Worm (Caenorhabditis elegans) whole organism, L2 larva: ENCODE data around the gene clec-29.

Experiments
- F13H6.1 ChIP-seq: sonication (generic microtip); optimal IDR thresholded peaks from 2 replicates; lab custom pipeline; 2016; ENCODE audit warnings: missing genetic modification characterization, missing compliant biosample characterization
- R02D3.7 ChIP-seq: fragments of 150-350 bp; optimal IDR thresholded peaks from 2 replicates; lab custom pipeline; 2014; ENCODE audit warnings: missing biosample characterization, missing genetic modification characterization
- Y55F3AM.14 ChIP-seq: fragments of 200-800 bp; sonication (Bioruptor generic); optimal IDR thresholded peaks from 2 replicates; lab custom pipeline; 2018; ENCODE audit warnings: mild to moderate bottlenecking, missing genetic modification characterization, missing compliant biosample characterization
- aly-2 ChIP-seq: fragments of 150-350 bp; optimal IDR thresholded peaks from 2 replicates; lab custom pipeline; 2014; ENCODE audit warnings: missing biosample characterization, missing genetic modification characterization
- ama-1 ChIP-seq: fragments of 150-350 bp; optimal IDR thresholded peaks from 2 replicates; lab custom pipeline; 2018; ENCODE audit warnings: inconsistent platforms
- blmp-1 ChIP-seq: sonication (generic microtip); optimal IDR thresholded peaks from 2 replicates; lab custom pipeline; 2017; ENCODE audit warnings: missing genetic modification characterization, mild to moderate bottlenecking, missing compliant biosample characterization, antibody characterized with exemption, moderate library complexity; ENCODE audit not compliant: insufficient read depth
- ceh-16 ChIP-seq: fragments of 150-350 bp; optimal IDR thresholded peaks from 2 replicates; lab custom pipeline; 2014; ENCODE audit warnings: missing biosample characterization, missing genetic modification characterization
- ceh-82 ChIP-seq: fragments of 150-350 bp; optimal IDR thresholded peaks from 2 replicates; lab custom pipeline; 2014; ENCODE audit warnings: missing biosample characterization, missing genetic modification characterization
- dmd-4 ChIP-seq: sonication (generic microtip); optimal IDR thresholded peaks from 2 replicates; lab custom pipeline; 2017; ENCODE audit warnings: missing biosample characterization, missing genetic modification characterization
- egl-27 ChIP-seq: sonication (generic microtip); optimal IDR thresholded peaks from 3 replicates; lab custom pipeline; 2017; ENCODE audit warnings: missing biosample characterization, missing genetic modification reagents, missing genetic modification characterization
- elt-1 ChIP-seq: fragments of 150-350 bp; optimal IDR thresholded peaks from 2 replicates; lab custom pipeline; 2014; ENCODE audit warnings: missing biosample characterization, missing genetic modification characterization
- fos-1 ChIP-seq: fragments of 150-350 bp; optimal IDR thresholded peaks from 2 replicates; lab custom pipeline; 2014; ENCODE audit warnings: missing biosample characterization, missing genetic modification characterization
- gmeb-1 ChIP-seq: fragments of 150-350 bp; optimal IDR thresholded peaks from 2 replicates; lab custom pipeline; 2014; ENCODE audit warnings: missing biosample characterization, missing genetic modification characterization
- lin-11 ChIP-seq: fragments of 150-350 bp; sonication (generic microtip); optimal IDR thresholded peaks from 2 replicates; lab custom pipeline; 2014; ENCODE audit warnings: missing biosample characterization, missing genetic modification characterization, inconsistent platforms, mixed read lengths
- lin-13 ChIP-seq: fragments of 150-350 bp; optimal IDR thresholded peaks from 2 replicates; lab custom pipeline; 2014; ENCODE audit warnings: missing biosample characterization, missing genetic modification reagents, missing genetic modification characterization
- lin-39 ChIP-seq: fragments of 150-350 bp; optimal IDR thresholded peaks from 2 replicates; lab custom pipeline; 2014; ENCODE audit warnings: missing biosample characterization, missing genetic modification reagents, missing genetic modification characterization
- lsy-2 ChIP-seq, 2 experiments: fragments of 150-350 bp in 1 of 2; sonication (generic microtip) in 1 of 2; optimal IDR thresholded peaks; 2 replicates each; lab custom pipeline; 2014 to 2017; ENCODE audit warnings: missing biosample characterization in 2 of 2, missing genetic modification characterization in 2 of 2
- mab-5 ChIP-seq: fragments of 150-350 bp; optimal IDR thresholded peaks from 2 replicates; lab custom pipeline; 2014; ENCODE audit warnings: missing biosample characterization, missing genetic modification characterization
- mdl-1 ChIP-seq, 2 experiments: fragments of 150-350 bp in 1 of 2; sonication (generic microtip) in 1 of 2; optimal IDR thresholded peaks; 2 replicates each; lab custom pipeline; 2017; ENCODE audit warnings: missing biosample characterization in 2 of 2, missing genetic modification characterization in 2 of 2
- nhr-10 ChIP-seq: sonication (generic microtip); optimal IDR thresholded peaks from 2 replicates; lab custom pipeline; 2017; ENCODE audit warnings: missing biosample characterization, missing genetic modification characterization
- nhr-12 ChIP-seq: fragments of 150-350 bp; optimal IDR thresholded peaks from 2 replicates; lab custom pipeline; 2014; ENCODE audit warnings: missing biosample characterization, missing genetic modification characterization
- nhr-129 ChIP-seq: fragments of 150-350 bp; optimal IDR thresholded peaks from 2 replicates; lab custom pipeline; 2014; ENCODE audit warnings: missing biosample characterization, missing genetic modification characterization
- nhr-21 ChIP-seq: fragments of 150-350 bp; optimal IDR thresholded peaks from 2 replicates; lab custom pipeline; 2014; ENCODE audit warnings: missing biosample characterization, missing genetic modification characterization
- nhr-77 ChIP-seq: fragments of 150-350 bp; optimal IDR thresholded peaks from 2 replicates; lab custom pipeline; 2014; ENCODE audit warnings: missing biosample characterization, missing genetic modification characterization
- peb-1 ChIP-seq: fragments of 150-350 bp; optimal IDR thresholded peaks from 2 replicates; lab custom pipeline; 2014; ENCODE audit warnings: missing biosample characterization, missing genetic modification characterization
- sem-4 ChIP-seq: fragments of 150-350 bp; optimal IDR thresholded peaks from 2 replicates; lab custom pipeline; 2014; ENCODE audit warnings: missing biosample characterization, missing genetic modification reagents, missing genetic modification characterization
- skn-1 ChIP-seq: sonication (generic microtip); optimal IDR thresholded peaks from 2 replicates; lab custom pipeline; 2017; ENCODE audit warnings: missing biosample characterization, missing genetic modification characterization
- sma-3 ChIP-seq: sonication (generic microtip); optimal IDR thresholded peaks from 2 replicates; lab custom pipeline; 2016; ENCODE audit warnings: missing genetic modification reagents, missing genetic modification characterization, missing compliant biosample characterization
- snpc-4 ChIP-seq: fragments of 150-350 bp; optimal IDR thresholded peaks from 2 replicates; lab custom pipeline; 2014; ENCODE audit warnings: missing biosample characterization, missing genetic modification characterization
- unc-55 ChIP-seq: fragments of 150-350 bp; sonication (generic microtip); optimal IDR thresholded peaks from 3 replicates; lab custom pipeline; 2014; ENCODE audit warnings: missing biosample characterization, missing genetic modification reagents, missing genetic modification characterization
- unc-62 ChIP-seq: fragments of 150-350 bp; optimal IDR thresholded peaks from 2 replicates; lab custom pipeline; 2014; ENCODE audit warnings: missing biosample characterization, missing genetic modification reagents, missing genetic modification characterization
- zag-1 ChIP-seq: fragments of 150-350 bp; optimal IDR thresholded peaks from 2 replicates; lab custom pipeline; 2014; ENCODE audit warnings: missing biosample characterization, missing genetic modification characterization
- ztf-1 ChIP-seq: fragments of 200-800 bp; sonication (Bioruptor generic); conservative IDR thresholded peaks from 2 replicates; pipeline ENCODE4 v1.3.6; 2022; ENCODE audit warnings: missing genetic modification characterization, missing compliant biosample characterization
- ztf-11 ChIP-seq: sonication (generic microtip); optimal IDR thresholded peaks from 2 replicates; lab custom pipeline; 2017; ENCODE audit warnings: missing biosample characterization, missing genetic modification characterization
- ztf-4 ChIP-seq: fragments of 150-350 bp; optimal IDR thresholded peaks from 2 replicates; lab custom pipeline; 2014; ENCODE audit warnings: missing biosample characterization, missing genetic modification characterization

The clec-29 gene

DNA sequence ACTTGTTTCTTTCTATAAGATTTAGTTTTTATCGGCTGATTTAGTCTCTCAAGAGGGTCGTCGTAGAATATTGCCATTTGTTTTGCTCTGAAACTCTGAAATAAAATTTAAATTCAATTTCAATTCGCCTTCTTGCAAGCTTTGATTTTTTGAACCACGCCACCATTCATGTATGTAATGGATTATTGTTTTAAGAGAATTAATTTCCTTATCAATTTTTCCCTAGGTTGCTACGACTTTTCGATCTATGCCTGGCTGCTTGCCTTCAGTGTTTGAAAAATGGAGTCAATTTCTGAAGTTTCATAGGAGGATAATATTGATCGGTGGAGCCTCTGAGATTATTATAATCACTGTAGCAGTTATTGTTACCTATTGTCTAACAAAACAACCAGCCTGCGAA lies 3.5 kb downstream of the clec-29 start, which contains the start of the genes clec-38 and clec-34:
Gene clec-38, minus strand, starts transcription at position 101 of the 400 bp plus-strand sequence.
Gene clec-34, plus strand, starts transcription at position 248 of the 400 bp plus-strand sequence.
- no peak for TF ChIP-seq sem-4 (tag; lab: Kevin White, UChicago)
- TF ChIP-seq ztf-11 (tag; lab: Kevin White, UChicago), result no peak

DNA sequence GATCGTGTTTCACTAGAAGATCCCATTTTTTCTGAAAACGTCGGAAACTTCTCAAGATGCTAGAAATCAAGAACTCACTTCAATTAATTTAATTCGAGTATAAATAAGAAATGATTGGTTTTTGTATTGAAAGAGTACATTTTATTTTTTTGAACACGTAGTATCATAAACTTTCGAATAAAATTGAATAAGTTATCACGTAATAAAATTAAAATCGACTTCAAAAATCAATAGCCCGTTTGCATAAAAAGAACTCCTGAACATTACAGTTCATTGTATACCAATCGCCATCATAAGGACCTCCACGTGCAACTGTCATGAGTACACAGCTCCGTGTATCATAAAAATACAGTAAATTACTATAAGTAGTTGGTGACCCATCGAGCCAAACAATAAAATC lies 5.3 kb downstream of the clec-29 start, which contains the start of gene T25E12.16:
Gene T25E12.16, minus strand, starts transcription at position 101 of the 400 bp plus-strand sequence.
- TF ChIP-seq mdl-1 (tag; optimal IDR thresholded peaks at IDR 0.05; lab: Kevin White, UChicago) (no peak), unc-62 (no peak), Y55F3AM.14 (GFP tag; lab: Kevin White, UChicago) (no peak), zag-1 (no peak), nhr-77 (tag; lab: Kevin White, UChicago) (no peak), gmeb-1 (tag; lab: Kevin White, UChicago) (no peak), unc-55 (GFP tag; lab: Kevin White, UChicago) (no peak), nhr-12 (tag; lab: Kevin White, UChicago) (no peak), peb-1 (no peak), lin-39 (no peak), nhr-10 (tag; lab: Kevin White, UChicago) (no peak), nhr-21 (no peak), skn-1 (tag; lab: Kevin White, UChicago) (no peak), nhr-129 (tag; lab: Kevin White, UChicago) (no peak), ceh-82 (tag; lab: Kevin White, UChicago) (no peak), blmp-1 (no peak), dmd-4 (no peak)

DNA sequence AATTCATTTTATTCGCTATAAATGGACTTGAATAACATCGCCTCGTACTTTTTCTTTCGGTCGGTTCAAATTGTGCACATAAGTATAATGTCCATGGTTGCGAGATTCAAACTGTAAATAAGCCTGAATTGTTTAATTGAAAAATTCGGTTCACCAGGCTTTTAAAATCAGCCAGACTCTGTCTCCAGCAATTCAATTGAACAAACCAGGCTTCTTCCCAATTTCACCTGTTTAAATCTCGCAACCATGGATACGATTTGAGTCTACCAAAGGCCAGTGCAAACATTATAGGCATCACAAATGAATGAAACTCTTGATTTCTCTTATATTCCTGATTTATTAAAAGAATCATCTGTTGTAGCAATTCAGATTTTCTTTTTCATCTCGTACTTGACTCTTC lies 7.4 kb downstream of the clec-29 start, which contains the start of gene srz-100:
Gene srz-100, plus strand, starts transcription at position 301 of the 400 bp plus-strand sequence.
- TF ChIP-seq R02D3.7 (tag; lab: Kevin White, UChicago) (no peak), ztf-1 (no peak), lin-11 (tag; lab: Kevin White, UChicago) (no peak), ama-1 (lab: Kevin White, UChicago) (no peak), F13H6.1 (tag; lab: Kevin White, UChicago) (no peak), lin-13 (GFP tag; lab: Kevin White, UChicago) (no peak)

DNA sequence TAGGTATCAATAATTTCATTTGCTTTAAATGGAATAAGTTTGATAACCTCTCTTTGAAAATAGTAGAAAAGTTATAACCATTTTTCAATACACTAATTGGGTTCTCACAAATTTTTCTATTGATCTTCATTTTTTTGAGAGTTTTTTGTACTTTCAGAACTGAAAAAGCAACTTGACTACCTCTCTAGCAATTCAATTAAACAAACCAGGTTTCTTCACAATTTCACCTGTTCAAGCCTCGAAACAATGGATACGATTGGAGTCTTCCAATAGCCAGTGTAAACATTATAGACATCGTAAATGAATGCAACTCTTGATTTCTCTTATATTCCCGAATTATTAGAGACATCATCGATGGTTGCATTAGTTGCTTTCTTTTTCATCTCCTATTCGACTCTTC lies 9.0 kb downstream of the clec-29 start, which contains the start of gene srz-99:
Gene srz-99, plus strand, starts transcription at position 301 of the 400 bp plus-strand sequence.
- TF ChIP-seq nhr-10 (tag; lab: Kevin White, UChicago), result no peak
- no peak for TF ChIP-seq elt-1
- TF ChIP-seq snpc-4 (tag; lab: Kevin White, UChicago), result no peak
- TF ChIP-seq sem-4 (tag; lab: Kevin White, UChicago), result no peak
- TF ChIP-seq mdl-1 (tag; optimal IDR thresholded peaks at IDR 0.05; lab: Kevin White, UChicago), result no peak
- TF ChIP-seq, all 48 proteins: peak for 0

DNA sequence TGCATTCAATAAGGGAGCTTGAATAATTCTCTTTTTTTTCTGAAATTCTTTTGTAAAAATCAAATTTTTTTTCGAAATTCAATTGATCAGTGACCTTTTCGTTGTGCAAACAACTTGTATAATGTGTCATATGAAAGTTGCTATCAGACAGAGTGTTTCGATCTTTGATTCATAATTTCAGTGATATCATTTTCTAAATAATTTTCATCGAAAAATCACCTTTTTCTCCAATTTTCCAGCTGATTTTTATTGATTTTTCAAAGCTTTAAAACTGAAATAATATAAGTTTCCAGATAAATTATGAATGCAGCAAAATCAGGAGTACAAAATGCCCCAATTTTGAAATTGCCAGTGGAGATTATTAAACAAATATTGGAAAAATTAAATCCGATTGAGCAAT lies 10.6 kb downstream of the clec-29 start, which contains the start of gene fbxa-127:
Gene fbxa-127, plus strand, starts transcription at position 301 of the 400 bp plus-strand sequence.
- TF ChIP-seq aly-2 (tag; lab: Kevin White, UChicago) (no peak), fos-1 (tag; lab: Kevin White, UChicago) (peak; percentile 60)
- TF ChIP-seq, all 48 proteins: peak for 1

DNA sequence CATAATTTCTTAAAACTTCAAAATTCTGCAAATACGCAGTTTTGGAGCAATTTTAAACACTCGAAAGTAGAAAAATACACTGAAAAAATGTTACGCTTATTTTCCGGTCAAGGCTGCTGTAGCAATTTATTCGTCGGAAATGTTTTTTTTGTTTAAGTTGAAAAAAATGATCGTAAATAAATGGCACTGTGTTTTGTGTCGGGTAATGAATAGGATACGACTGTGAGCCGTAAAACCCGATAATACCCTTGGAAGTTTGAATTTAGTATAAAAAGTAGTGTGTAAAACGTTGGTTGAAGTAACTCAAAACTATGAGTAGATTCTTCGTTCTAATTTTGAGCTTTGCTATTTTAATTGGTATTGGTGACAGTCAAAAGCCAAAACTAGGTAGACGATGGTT lies 12.1 kb downstream of the clec-29 start, which contains the start of gene T25E12.14:
Gene T25E12.14, plus strand, starts transcription at position 301 of the 400 bp plus-strand sequence.
- TF ChIP-seq gmeb-1 (tag; lab: Kevin White, UChicago) (no peak), ztf-11 (tag; lab: Kevin White, UChicago) (no peak), lsy-2 (tag; optimal IDR thresholded peaks at IDR 0.05; lab: Kevin White, UChicago) (no peak), ztf-4 (tag; lab: Kevin White, UChicago) (no peak), sma-3 (GFP tag; lab: Kevin White, UChicago) (no peak), blmp-1 (no peak), nhr-10 (tag; lab: Kevin White, UChicago) (no peak), egl-27 (tag; lab: Kevin White, UChicago) (no peak), nhr-77 (tag; lab: Kevin White, UChicago) (no peak), ceh-16 (no peak), mab-5 (tag; lab: Kevin White, UChicago) (no peak), nhr-12 (tag; lab: Kevin White, UChicago) (no peak)
